Fruit fly (Drosophila melanogaster) whole organism: Measurements from ENCODE around the gene Nep5.

Experiments used
- CG8478 ChIP-seq: fragments of >200 bp; optimal IDR thresholded peaks from 2 replicates; lab custom pipeline; 2018; ENCODE audit warnings: inconsistent platforms
- Dll ChIP-seq: fragments of >200 bp; optimal IDR thresholded peaks from 2 replicates; lab custom pipeline; 2017
- psq ChIP-seq: fragments of >200 bp; optimal IDR thresholded peaks from 2 replicates; lab custom pipeline; 2017

DNA sequence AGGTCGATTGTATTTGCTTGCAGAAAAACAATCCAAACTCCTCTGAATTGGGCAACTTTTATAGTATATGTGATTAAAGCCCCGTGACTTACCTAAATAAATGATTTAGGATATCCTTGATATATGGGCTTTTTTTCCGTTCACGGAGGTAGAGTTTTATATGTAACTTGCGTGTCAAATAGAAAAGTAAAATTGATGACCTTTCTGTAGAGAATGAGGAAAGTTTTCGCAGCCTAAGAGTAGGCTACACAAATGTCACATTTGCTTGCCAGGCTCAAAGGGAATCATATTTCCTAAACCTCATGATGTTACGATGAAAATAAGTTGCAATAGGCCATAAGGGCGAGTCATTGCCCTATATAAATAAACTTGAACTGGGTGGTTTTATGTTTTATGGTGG, 7.8 kb downstream of the Nep5 start:
- TF ChIP-seq Dll (lab: Kevin White, UChicago) (no peak), CG8478 (no peak), psq (lab: Kevin White, UChicago) (no peak)
